Worm (Caenorhabditis elegans): ENCODE data around the gene Y42G9A.1.

ce11 chrIII:6157708-6158321 is 8.1 kb downstream of the Y42G9A.1 start, which contains the start of gene anmt-2:
- TF ChIP-seq dpl-1 (GFP tag; optimal IDR thresholded peaks at IDR 0.05), result no peak
- no peak for TF ChIP-seq atf-7 (tag; optimal IDR thresholded peaks at IDR 0.05)
- TF ChIP-seq T07F8.4 (tag; optimal IDR thresholded peaks at IDR 0.05), result no peak
- TF ChIP-seq ceh-58 (GFP tag; IDR thresholded peaks at IDR 0.05), result no peak
- TF ChIP-seq hmg-1.2 (GFP tag; IDR thresholded peaks at IDR 0.05), result no peak
- no peak for TF ChIP-seq ztf-18 (tag; optimal IDR thresholded peaks at IDR 0.05)
- no peak for TF ChIP-seq ama-1 (optimal IDR thresholded peaks at IDR 0.05)
- no peak for TF ChIP-seq ama-1 (GFP tag; optimal IDR thresholded peaks at IDR 0.05)
- TF ChIP-seq nfya-2 (GFP tag; IDR thresholded peaks at IDR 0.05), result no peak
- TF ChIP-seq Y95B8A.8 (GFP tag; IDR thresholded peaks at IDR 0.05), result no peak
- TF ChIP-seq pha-4 (tag; optimal IDR thresholded peaks at IDR 0.05), result no peak
- no peak for TF ChIP-seq ceh-40 (GFP tag; IDR thresholded peaks at IDR 0.05)
- no peak for TF ChIP-seq dpff-1 (tag; optimal IDR thresholded peaks at IDR 0.05)
- no peak for TF ChIP-seq ztf-6 (GFP tag; IDR thresholded peaks at IDR 0.05)
- no peak for TF ChIP-seq rcor-1 (GFP tag; IDR thresholded peaks at IDR 0.05)
